Fruit fly (Drosophila melanogaster) whole organism, embryonic: ENCODE results near the gene CG10208.

ENCODE experiments used
- Atf3 ChIP-seq: fragments of 200-800 bp; sonication (Bioruptor generic); optimal IDR thresholded peaks from 3 replicates; lab custom pipeline; 2016; ENCODE audit warnings: missing biosample characterization, missing genetic modification characterization
- CG10267 ChIP-seq: fragments of 200-800 bp; sonication (Bioruptor generic); optimal IDR thresholded peaks from 2 replicates; lab custom pipeline; 2018; ENCODE audit warnings: missing biosample characterization, mild to moderate bottlenecking, missing genetic modification characterization, moderate library complexity
- CG11093 ChIP-seq: fragments of 200-800 bp; sonication (Bioruptor generic); IDR thresholded peaks from 3 replicates; pipeline ENCODE4 v1.3.6; 2022; ENCODE audit warnings: missing biosample characterization, missing genetic modification characterization
- CG11560 ChIP-seq: fragments of 200-800 bp; sonication (Bioruptor generic); IDR thresholded peaks from 3 replicates; pipeline ENCODE4 v1.3.6; 2022; ENCODE audit warnings: missing biosample characterization, missing genetic modification characterization
- CG15479 ChIP-seq: fragments of 200-800 bp; sonication (Bioruptor generic); optimal IDR thresholded peaks from 3 replicates; lab custom pipeline; 2019; ENCODE audit warnings: missing biosample characterization, mild to moderate bottlenecking, missing genetic modification characterization, moderate library complexity
- CG1602 ChIP-seq: fragments of 200-800 bp; sonication (Bioruptor generic); optimal IDR thresholded peaks from 3 replicates; lab custom pipeline; 2016; ENCODE audit warnings: missing biosample characterization, missing genetic modification characterization
- CG2875 ChIP-seq: fragments of 200-800 bp; sonication (Bioruptor generic); optimal IDR thresholded peaks from 2 replicates; lab custom pipeline; 2017; ENCODE audit warnings: missing biosample characterization, mild to moderate bottlenecking, missing genetic modification characterization, missing genetic modification reagents
- CG34422 ChIP-seq: fragments of 200-800 bp; sonication (Bioruptor generic); IDR thresholded peaks from 3 replicates; pipeline ENCODE4 v1.3.6; 2022; ENCODE audit warnings: missing biosample characterization, missing genetic modification characterization
- CG4360 ChIP-seq: fragments of 200-800 bp; sonication (Bioruptor generic); IDR thresholded peaks from 2 replicates; pipeline ENCODE4 v1.3.6; 2022; ENCODE audit warnings: missing biosample characterization, missing genetic modification characterization
- CG43689 ChIP-seq: fragments of 200-800 bp; sonication (Bioruptor generic); IDR thresholded peaks from 2 replicates; pipeline ENCODE4 v1.3.6; 2022; ENCODE audit warnings: missing biosample characterization, missing genetic modification characterization
- CG4404 ChIP-seq: fragments of 200-800 bp; sonication (Bioruptor generic); IDR thresholded peaks from 2 replicates; pipeline ENCODE4 v1.3.6; 2022; ENCODE audit warnings: missing biosample characterization, missing genetic modification characterization
- CG6654 ChIP-seq: fragments of 200-800 bp; sonication (Bioruptor generic); optimal IDR thresholded peaks from 2 replicates; lab custom pipeline; 2017; ENCODE audit warnings: missing biosample characterization, mild to moderate bottlenecking, missing genetic modification characterization
- CG6813 ChIP-seq: fragments of 200-800 bp; sonication (Bioruptor generic); optimal IDR thresholded peaks from 2 replicates; lab custom pipeline; 2017; ENCODE audit warnings: missing biosample characterization, missing genetic modification characterization, mild to moderate bottlenecking, moderate library complexity, missing genetic modification reagents
- CG8359 ChIP-seq: fragments of 200-800 bp; sonication (Bioruptor generic); optimal IDR thresholded peaks from 2 replicates; lab custom pipeline; 2017; ENCODE audit warnings: missing biosample characterization, mild to moderate bottlenecking, missing genetic modification characterization, borderline replicate concordance
- CG8924 ChIP-seq: fragments of 200-800 bp; optimal IDR thresholded peaks from 3 replicates; lab custom pipeline; 2019; ENCODE audit warnings: missing biosample characterization, mild to moderate bottlenecking, missing genetic modification characterization, moderate library complexity
- CG9797 ChIP-seq: fragments of 200-800 bp; sonication (Bioruptor generic); optimal IDR thresholded peaks from 3 replicates; lab custom pipeline; 2018; ENCODE audit warnings: missing biosample characterization, mild to moderate bottlenecking, missing genetic modification characterization
- CG9817 ChIP-seq: fragments of 200-800 bp; sonication (Bioruptor generic); optimal IDR thresholded peaks from 2 replicates; lab custom pipeline; 2018; ENCODE audit warnings: missing biosample characterization, mild to moderate bottlenecking, missing genetic modification characterization, moderate library complexity
- CTCF ChIP-seq: fragments of 200-800 bp; sonication (Bioruptor generic); optimal IDR thresholded peaks from 2 replicates; lab custom pipeline; 2017; ENCODE audit warnings: missing biosample characterization, mild to moderate bottlenecking, missing genetic modification characterization, moderate library complexity
- Dp ChIP-seq: fragments of 200-800 bp; sonication (Bioruptor generic); optimal IDR thresholded peaks from 2 replicates; lab custom pipeline; 2018; ENCODE audit warnings: missing biosample characterization, mild to moderate bottlenecking, missing genetic modification characterization, moderate library complexity
- Elba2 ChIP-seq: fragments of 200-800 bp; sonication (Bioruptor generic); optimal IDR thresholded peaks from 3 replicates; lab custom pipeline; 2016; ENCODE audit warnings: missing biosample characterization, missing genetic modification characterization
- Ets97D ChIP-seq: fragments of 200-800 bp; sonication (Bioruptor generic); optimal IDR thresholded peaks from 3 replicates; lab custom pipeline; 2016; ENCODE audit warnings: missing biosample characterization, missing genetic modification characterization
- HLHmδ ChIP-seq: fragments of 200-800 bp; sonication (Bioruptor generic); optimal IDR thresholded peaks from 2 replicates; lab custom pipeline; 2018; ENCODE audit warnings: missing biosample characterization, mild to moderate bottlenecking, missing genetic modification characterization, moderate library complexity
- Hr51 ChIP-seq, 2 experiments: fragments of 200-800 bp; sonication (Bioruptor generic); optimal IDR thresholded peaks; 2 replicates in 1 of 2; 3 replicates in 1 of 2; lab custom pipeline; 2016 to 2018; ENCODE audit warnings: missing biosample characterization in 2 of 2, missing genetic modification characterization in 2 of 2, mild to moderate bottlenecking in 1 of 2, moderate library complexity in 1 of 2
- Hr78 ChIP-seq, 2 experiments: fragments of 200-800 bp in 1 of 2; fragments of >200 bp in 1 of 2; sonication (Bioruptor generic) in 1 of 2; optimal IDR thresholded peaks; 2 replicates each; lab custom pipeline; 2017 to 2019; ENCODE audit warnings: missing biosample characterization in 2 of 2, missing genetic modification characterization in 2 of 2, mild to moderate bottlenecking in 1 of 2, moderate library complexity in 1 of 2
- Lhr ChIP-seq: fragments of 200-800 bp; sonication (Bioruptor generic); optimal IDR thresholded peaks from 3 replicates; lab custom pipeline; 2017; ENCODE audit warnings: mild to moderate bottlenecking, missing biosample characterization, missing genetic modification reagents, missing genetic modification characterization
- MBD-R2 ChIP-seq: fragments of 200-800 bp; sonication (Bioruptor generic); IDR thresholded peaks from 2 replicates; pipeline ENCODE4 v1.3.6; 2022; ENCODE audit warnings: missing biosample characterization, missing genetic modification characterization
- Nf-YA ChIP-seq: fragments of 200-800 bp; sonication (Bioruptor generic); IDR thresholded peaks from 2 replicates; pipeline ENCODE4 v1.3.6; 2022; ENCODE audit warnings: missing biosample characterization, missing genetic modification characterization
- Oaz ChIP-seq: fragments of 200-800 bp; sonication (Bioruptor generic); IDR thresholded peaks from 2 replicates; pipeline ENCODE4 v1.3.6; 2022; ENCODE audit warnings: missing biosample characterization, missing genetic modification characterization
- Sox102F ChIP-seq: fragments of 200-800 bp; sonication (Bioruptor generic); optimal IDR thresholded peaks from 2 replicates; lab custom pipeline; 2018; ENCODE audit warnings: missing biosample characterization, mild to moderate bottlenecking, missing genetic modification characterization, moderate library complexity
- Spps ChIP-seq: fragments of 200-800 bp; sonication (Bioruptor generic); optimal IDR thresholded peaks from 2 replicates; lab custom pipeline; 2018; ENCODE audit warnings: missing biosample characterization, mild to moderate bottlenecking, missing genetic modification characterization
- YL-1 ChIP-seq: fragments of 200-800 bp; sonication (Bioruptor generic); optimal IDR thresholded peaks from 3 replicates; lab custom pipeline; 2017; ENCODE audit warnings: missing biosample characterization, mild to moderate bottlenecking, missing genetic modification characterization
- abd-A ChIP-seq: fragments of 200-800 bp; sonication (Bioruptor generic); optimal IDR thresholded peaks from 3 replicates; lab custom pipeline; 2019; ENCODE audit warnings: missing biosample characterization, mild to moderate bottlenecking, missing genetic modification characterization, moderate library complexity
- cad ChIP-seq: fragments of >200 bp; optimal IDR thresholded peaks from 2 replicates; lab custom pipeline; 2017; ENCODE audit warnings: missing biosample characterization, missing genetic modification characterization
- crc ChIP-seq: fragments of 200-800 bp; sonication (Bioruptor generic); optimal IDR thresholded peaks from 2 replicates; lab custom pipeline; 2016; ENCODE audit warnings: missing biosample characterization, missing genetic modification characterization
- dysf ChIP-seq: fragments of 200-800 bp; sonication (Bioruptor generic); IDR thresholded peaks from 3 replicates; pipeline ENCODE4 v1.3.6; 2022; ENCODE audit warnings: missing biosample characterization, missing genetic modification characterization
- en ChIP-seq: fragments of 200-800 bp; sonication (Bioruptor generic); optimal IDR thresholded peaks from 2 replicates; lab custom pipeline; 2016; ENCODE audit warnings: missing biosample characterization, missing genetic modification characterization
- jing ChIP-seq: fragments of 200-800 bp; sonication (Bioruptor generic); optimal IDR thresholded peaks from 2 replicates; lab custom pipeline; 2018; ENCODE audit warnings: missing biosample characterization, mild to moderate bottlenecking, missing genetic modification characterization
- ken ChIP-seq: fragments of 200-800 bp; sonication (Bioruptor generic); IDR thresholded peaks from 3 replicates; pipeline ENCODE4 v1.3.6; 2022; ENCODE audit warnings: missing biosample characterization, missing genetic modification characterization
- klu ChIP-seq: fragments of 200-800 bp; sonication (Bioruptor generic); IDR thresholded peaks from 2 replicates; pipeline ENCODE4 v1.3.6; 2022; ENCODE audit warnings: missing biosample characterization, missing genetic modification characterization
- nerfin-2 ChIP-seq: fragments of 200-800 bp; sonication (Bioruptor generic); IDR thresholded peaks from 2 replicates; pipeline ENCODE4 v1.3.6; 2022; ENCODE audit warnings: missing biosample characterization, missing genetic modification characterization; ENCODE audit not compliant: partially characterized antibody
- oc ChIP-seq: fragments of 200-800 bp; sonication (Bioruptor generic); optimal IDR thresholded peaks from 2 replicates; lab custom pipeline; 2018; ENCODE audit warnings: missing biosample characterization, mild to moderate bottlenecking, missing genetic modification characterization, moderate library complexity
- otp ChIP-seq: fragments of 200-800 bp; sonication (Bioruptor generic); IDR thresholded peaks from 3 replicates; pipeline ENCODE4, ENCODE4 v1.3.6; 2022; ENCODE audit warnings: missing biosample characterization, missing genetic modification characterization
- pros ChIP-seq: fragments of 200-800 bp; sonication (Bioruptor generic); optimal IDR thresholded peaks from 3 replicates; lab custom pipeline; 2019; ENCODE audit warnings: missing biosample characterization, mild to moderate bottlenecking, missing genetic modification characterization, moderate library complexity
- ro ChIP-seq: fragments of 200-800 bp; sonication (Bioruptor generic); IDR thresholded peaks from 2 replicates; pipeline ENCODE4 v1.3.6; 2022; ENCODE audit warnings: missing biosample characterization, missing genetic modification characterization
- sim ChIP-seq: fragments of 200-800 bp; sonication (Bioruptor generic); IDR thresholded peaks from 2 replicates; pipeline ENCODE4 v1.3.6; 2022; ENCODE audit warnings: missing biosample characterization, missing genetic modification characterization
- slp2 ChIP-seq: fragments of 200-800 bp; sonication (Bioruptor generic); optimal IDR thresholded peaks from 2 replicates; lab custom pipeline; 2016; ENCODE audit warnings: missing biosample characterization, missing genetic modification characterization
- sr ChIP-seq: fragments of 200-800 bp; sonication (Bioruptor generic); IDR thresholded peaks from 3 replicates; pipeline ENCODE4 v1.3.6; 2022; ENCODE audit warnings: missing biosample characterization, missing genetic modification characterization
- ssp ChIP-seq: fragments of 200-800 bp; sonication (Bioruptor generic); IDR thresholded peaks from 2 replicates; pipeline ENCODE4 v1.3.6; 2022; ENCODE audit warnings: missing biosample characterization, missing genetic modification characterization
- tll ChIP-seq, 2 experiments: fragments of 200-800 bp in 1 of 2; fragments of >200 bp in 1 of 2; sonication (Bioruptor generic) in 1 of 2; optimal IDR thresholded peaks; 2 replicates each; lab custom pipeline; 2017 to 2019; ENCODE audit warnings: missing biosample characterization in 2 of 2, missing genetic modification characterization in 2 of 2, mild to moderate bottlenecking in 1 of 2, moderate library complexity in 1 of 2
- trem ChIP-seq: fragments of 200-800 bp; optimal IDR thresholded peaks from 3 replicates; lab custom pipeline; 2019; ENCODE audit warnings: missing biosample characterization, mild to moderate bottlenecking, missing genetic modification characterization, moderate library complexity
- twi ChIP-seq: fragments of 200-800 bp; optimal IDR thresholded peaks from 2 replicates; lab custom pipeline; 2019; ENCODE audit warnings: missing biosample characterization, mild to moderate bottlenecking, missing genetic modification characterization, moderate library complexity
- zfh2 ChIP-seq: fragments of 200-800 bp; sonication (Bioruptor generic); optimal IDR thresholded peaks from 2 replicates; lab custom pipeline; 2016; ENCODE audit warnings: missing biosample characterization, missing genetic modification characterization

The CG10208 gene

dm6 chr3R:23752728-23753127 lies 21.2 kb downstream of the CG10208 start, which contains the start of the genes RanBP3 and Rpt5 (continued):
- TF ChIP-seq Lhr (GFP tag; lab: Kevin White, UChicago) (no peak), CG2875 (no peak), oc (tag; lab: Kevin White, UChicago) (no peak), CG43689 (GFP tag; lab: Robert Waterston, UW) (no peak), otp (no peak), jing (no peak), CG4360 (no peak), sr (GFP tag; lab: Robert Waterston, UW) (no peak), CG15479 (GFP tag; lab: Kevin White, UChicago) (no peak), trem (tag; lab: Kevin White, UChicago) (peak; percentile 34), sim (GFP tag; lab: Robert Waterston, UW) (no peak), Hr78 (GFP tag; optimal IDR thresholded peaks at IDR 0.05; lab: Kevin White, UChicago) (no peak), slp2 (GFP tag; lab: Kevin White, UChicago) (peak; percentile 0), klu (GFP tag; lab: Robert Waterston, UW) (no peak), zfh2 (GFP tag; lab: Kevin White, UChicago) (peak; percentile 72), CG1602 (GFP tag; lab: Kevin White, UChicago) (no peak), CG9817 (tag; lab: Kevin White, UChicago) (peak; percentile 38), ken (GFP tag; lab: Robert Waterston, UW) (peak; percentile 62; the same call in 1 of the 3 replicates), Dp (GFP tag; lab: Kevin White, UChicago) (peak; percentile 55), CG9797 (GFP tag; lab: Kevin White, UChicago) (peak; percentile 40), Spps (tag; lab: Kevin White, UChicago) (no peak), MBD-R2 (GFP tag; lab: Robert Waterston, UW) (peak; percentile 95), cad (GFP tag; lab: Kevin White, UChicago) (no peak), Oaz (GFP tag; lab: Robert Waterston, UW) (no peak), twi (tag; lab: Kevin White, UChicago) (no peak), CG11560 (no peak), crc (no peak), Elba2 (GFP tag; lab: Kevin White, UChicago) (no peak), HLHmδ (GFP tag; lab: Kevin White, UChicago) (no peak), abd-A (no peak), CG11093 (GFP tag; lab: Robert Waterston, UW) (no peak), ssp (peak; percentile 27; the same call in 1 of the 2 replicates), dysf (GFP tag; lab: Robert Waterston, UW) (peak; percentile 35; the same call in 1 of the 3 replicates), CTCF (GFP tag; lab: Kevin White, UChicago) (peak; percentile 44), Nf-YA (GFP tag; lab: Robert Waterston, UW) (no peak; the same call in 1 of the 2 replicates), Ets97D (GFP tag; lab: Kevin White, UChicago) (peak; percentile 72), CG34422 (GFP tag; lab: Robert Waterston, UW) (peak; percentile 66; the same call in 2 of the 3 replicates), CG6654 (GFP tag; lab: Kevin White, UChicago) (no peak), YL-1 (GFP tag; lab: Kevin White, UChicago) (peak; percentile 91), CG4404 (GFP tag; lab: Robert Waterston, UW) (no peak), ro (GFP tag; lab: Robert Waterston, UW) (no peak), CG10267 (tag; lab: Kevin White, UChicago) (peak; percentile 98), nerfin-2 (GFP tag; lab: Robert Waterston, UW) (peak; percentile 75), Sox102F (GFP tag; lab: Kevin White, UChicago) (no peak), tll (GFP tag; optimal IDR thresholded peaks at IDR 0.05; lab: Kevin White, UChicago) (no peak), CG6813 (GFP tag; lab: Kevin White, UChicago) (no peak), pros (no peak), en (GFP tag; lab: Kevin White, UChicago) (no peak), Atf3 (no peak), CG8359 (GFP tag; lab: Kevin White, UChicago) (no peak), CG8924 (tag; lab: Kevin White, UChicago) (no peak), Hr51 (GFP tag; optimal IDR thresholded peaks at IDR 0.05; lab: Kevin White, UChicago) (peak in 1 of 2 experiments; percentile 56)
